Fruit fly (Drosophila melanogaster) whole organism: Measurements from ENCODE around the gene CG12768.

Experiments used
- CG8478 ChIP-seq: fragments of >200 bp; optimal IDR thresholded peaks from 2 replicates; lab custom pipeline; 2018; ENCODE audit warnings: inconsistent platforms
- Dll ChIP-seq: fragments of >200 bp; optimal IDR thresholded peaks from 2 replicates; lab custom pipeline; 2017
- EcR ChIP-seq, 2 experiments: fragments of >200 bp; optimal IDR thresholded peaks; 2 replicates each; lab custom pipeline; 2017; ENCODE audit warnings: missing biosample characterization in 2 of 2, missing genetic modification characterization in 2 of 2, missing genetic modification reagents in 2 of 2
- pan ChIP-seq: fragments of >200 bp; optimal IDR thresholded peaks from 2 replicates; lab custom pipeline; 2017

dm6 chr3L:22871845-22872361 is 38.4 kb upstream of the CG12768 start, which contains the start of the genes CG11109 and Arf1:
- TF ChIP-seq pan (lab: Kevin White, UChicago) = no peak
- no peak for TF ChIP-seq CG8478 (lab: Kevin White, UChicago)
- no peak for TF ChIP-seq EcR (GFP tag; optimal IDR thresholded peaks at IDR 0.05; lab: Kevin White, UChicago)
- TF ChIP-seq Dll (lab: Kevin White, UChicago) = no peak
